Fruit fly (Drosophila melanogaster): Measurements from ENCODE around the gene CG33223.

Gene CG33223

DNA sequence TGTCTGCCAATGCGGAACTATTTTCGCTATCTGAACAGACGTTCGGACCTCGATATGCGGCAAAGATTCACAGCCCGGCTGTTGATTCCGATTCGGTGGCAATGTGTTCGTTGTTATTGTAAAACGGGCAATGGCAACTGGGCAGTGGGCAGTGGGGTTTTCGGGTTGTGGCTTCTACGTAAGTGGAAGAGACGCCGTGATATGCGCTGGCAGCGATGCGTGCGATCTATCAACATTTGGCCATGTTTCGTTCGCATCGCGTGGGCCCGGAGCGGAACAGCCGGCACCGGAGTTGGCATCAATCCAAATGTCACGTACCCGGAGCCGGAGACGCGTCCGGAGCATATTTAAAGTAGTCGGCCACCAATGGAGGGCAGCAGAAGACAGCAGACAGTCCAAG is 2.2 kb downstream of the CG33223 start, which contains the start of gene Cp38:
TSS of gene Cp38 (plus strand) at position 376 of the 400 bp plus-strand sequence.
- TF ChIP-seq dac (GFP tag; optimal IDR thresholded peaks at IDR 0.05) (no peak), CG7368 (GFP tag; optimal IDR thresholded peaks at IDR 0.05) (no peak), CG3919 (GFP tag; optimal IDR thresholded peaks at IDR 0.05) (no peak), Sox102F (GFP tag; optimal IDR thresholded peaks at IDR 0.05) (no peak), cyc (GFP tag; optimal IDR thresholded peaks at IDR 0.05) (no peak), Lpt (GFP tag; optimal IDR thresholded peaks at IDR 0.05) (no peak)

DNA sequence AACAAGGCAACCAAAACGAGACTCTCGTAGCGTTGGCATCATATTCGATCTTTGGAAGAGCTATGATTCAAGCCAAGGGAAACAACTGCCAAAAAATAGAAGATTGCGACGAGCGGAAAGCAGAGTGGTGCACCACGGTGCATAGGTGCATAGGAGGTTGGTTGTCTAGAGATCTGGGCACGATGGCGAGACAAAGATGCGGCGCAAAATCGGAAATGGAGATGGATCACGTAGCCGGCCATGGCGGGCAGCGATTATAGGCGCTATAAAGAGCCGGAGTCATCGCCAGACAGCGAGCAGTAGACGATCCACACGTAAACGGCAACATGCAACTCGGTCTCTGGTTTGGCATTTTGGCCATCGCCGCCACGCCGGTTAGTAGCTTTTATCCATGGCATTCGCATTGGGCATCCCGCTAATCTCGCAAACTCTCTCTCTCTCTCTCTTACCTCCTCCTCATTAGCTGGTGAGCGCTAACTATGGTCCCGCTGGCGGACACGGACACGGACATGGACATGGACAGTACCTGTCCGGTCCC is 4.6 kb downstream of the CG33223 start, which contains the start of gene Cp36:
TSS of gene Cp36 (plus strand) at position 289 of the 538 bp plus-strand sequence.
- TF ChIP-seq fd85E (GFP tag; optimal IDR thresholded peaks at IDR 0.05) (no peak), CG6854 (GFP tag; optimal IDR thresholded peaks at IDR 0.05) (no peak), CG34406 (GFP tag; optimal IDR thresholded peaks at IDR 0.05) (no peak), CG15336 (GFP tag; IDR thresholded peaks at IDR 0.05) (no peak), Hr39 (GFP tag; optimal IDR thresholded peaks at IDR 0.05) (no peak), CG32006 (GFP tag; optimal IDR thresholded peaks at IDR 0.05) (no peak), achi (GFP tag; optimal IDR thresholded peaks at IDR 0.05) (no peak), lz (GFP tag; optimal IDR thresholded peaks at IDR 0.05) (no peak), CG9139 (GFP tag; optimal IDR thresholded peaks at IDR 0.05) (no peak), Smox (GFP tag; optimal IDR thresholded peaks at IDR 0.05) (no peak), fkh (GFP tag; optimal IDR thresholded peaks at IDR 0.05) (no peak), Met (GFP tag; optimal IDR thresholded peaks at IDR 0.05) (no peak)

DNA sequence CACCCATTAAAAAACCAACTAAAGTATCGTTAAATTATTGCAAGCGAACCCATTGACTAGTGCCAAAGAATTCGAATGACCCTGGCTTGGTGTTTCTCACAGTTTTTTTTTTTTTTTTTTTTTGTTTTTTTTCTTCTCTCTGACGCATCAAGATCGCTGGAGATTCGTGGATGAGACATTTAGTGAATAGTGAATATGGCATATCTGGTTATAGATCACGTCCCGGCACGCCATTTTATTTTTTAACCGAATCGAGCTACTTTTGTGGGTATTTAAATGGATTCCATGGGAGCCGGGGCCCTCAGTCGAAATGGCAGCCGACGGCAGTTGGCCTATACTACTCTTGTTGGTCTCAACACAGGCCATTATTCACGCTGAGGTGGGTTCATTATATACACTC is 6.9 kb downstream of the CG33223 start, which contains the start of gene Cp7Fc:
TSS of gene Cp7Fc (plus strand) at position 301 of the 400 bp plus-strand sequence.
- TF ChIP-seq CG7368 (GFP tag; optimal IDR thresholded peaks at IDR 0.05) (no peak), salr (GFP tag; optimal IDR thresholded peaks at IDR 0.05) (no peak), CG6792 (GFP tag; optimal IDR thresholded peaks at IDR 0.05) (no peak), Ets21C (GFP tag; optimal IDR thresholded peaks at IDR 0.05) (no peak), CG1621 (tag; optimal IDR thresholded peaks at IDR 0.05) (no peak), CG11902 (GFP tag; optimal IDR thresholded peaks at IDR 0.05) (no peak)

DNA sequence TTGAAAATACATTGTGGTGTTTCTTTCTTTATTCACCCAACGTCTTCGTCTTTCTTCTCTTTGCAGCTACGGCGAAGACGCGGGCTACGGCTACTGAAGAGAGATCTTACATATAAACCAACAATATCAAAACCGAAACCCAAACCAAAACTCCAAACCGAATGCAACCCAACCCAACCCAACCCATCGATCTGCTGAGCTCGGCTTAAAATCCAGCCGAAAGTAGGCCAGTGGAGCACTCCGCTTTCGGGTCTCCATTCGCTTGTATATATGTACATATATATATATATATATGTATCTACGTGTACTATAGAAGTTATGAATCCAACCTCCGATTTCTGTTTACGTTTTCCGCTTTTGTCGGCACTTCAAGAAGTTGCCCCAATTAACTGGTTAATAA is 8.0 kb downstream of the CG33223 start:
- TF ChIP-seq net (GFP tag; optimal IDR thresholded peaks at IDR 0.05) (no peak), CG10631 (GFP tag; optimal IDR thresholded peaks at IDR 0.05) (no peak), CG9139 (GFP tag; optimal IDR thresholded peaks at IDR 0.05) (no peak), CG8119 (GFP tag; IDR thresholded peaks at IDR 0.05) (no peak), CG16779 (tag; optimal IDR thresholded peaks at IDR 0.05) (no peak), CG32006 (GFP tag; optimal IDR thresholded peaks at IDR 0.05) (no peak), vri (GFP tag; optimal IDR thresholded peaks at IDR 0.05) (no peak), CG4318 (GFP tag; optimal IDR thresholded peaks at IDR 0.05) (no peak), Met (GFP tag; optimal IDR thresholded peaks at IDR 0.05) (no peak), topi (GFP tag; optimal IDR thresholded peaks at IDR 0.05) (no peak), CG7368 (GFP tag; optimal IDR thresholded peaks at IDR 0.05) (no peak), CG6163 (GFP tag; IDR thresholded peaks at IDR 0.05) (no peak)

DNA sequence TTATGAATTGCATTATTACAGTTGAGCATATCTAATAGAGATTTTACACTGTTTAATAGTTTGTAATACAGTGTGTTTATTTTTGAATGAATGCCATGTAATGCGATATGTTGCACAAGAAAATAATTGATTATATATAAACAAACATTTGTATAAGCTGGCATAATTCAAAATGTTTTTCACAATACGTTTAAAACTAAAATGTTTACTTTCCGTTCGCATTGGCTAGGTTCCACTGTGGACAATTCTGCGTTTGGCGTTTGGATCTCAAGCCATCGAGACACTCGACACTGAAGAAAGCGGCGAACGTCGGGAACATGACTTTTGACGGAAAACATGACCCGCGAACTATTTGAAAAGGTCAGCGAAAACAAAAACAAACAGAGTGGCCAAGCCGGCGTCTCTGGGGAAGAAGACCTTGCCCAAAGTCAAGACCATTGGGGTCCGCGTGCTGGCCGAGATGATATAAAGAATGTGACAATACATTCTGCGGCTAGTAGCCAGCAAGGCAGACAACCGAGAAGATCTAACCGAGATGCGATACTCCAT is 10.3 kb downstream of the CG33223 start, which contains the start of gene Cp7Fb:
TSS of gene Cp7Fb (plus strand) at position 499 of the 549 bp plus-strand sequence.
- TF ChIP-seq fd85E (GFP tag; optimal IDR thresholded peaks at IDR 0.05): no peak
- no peak for TF ChIP-seq CG8319 (GFP tag; optimal IDR thresholded peaks at IDR 0.05)
- no peak for TF ChIP-seq Sox102F (GFP tag; optimal IDR thresholded peaks at IDR 0.05)
- TF ChIP-seq CG10669 (GFP tag; optimal IDR thresholded peaks at IDR 0.05): no peak
- no peak for TF ChIP-seq lz (GFP tag; optimal IDR thresholded peaks at IDR 0.05)
